Fruit fly (Drosophila melanogaster): ENCODE measurements around the gene ND-MNLL.
A peak's percentile ranks its signal among the peaks of the same experiment; 100 is the strongest.

Gene ND-MNLL

DNA sequence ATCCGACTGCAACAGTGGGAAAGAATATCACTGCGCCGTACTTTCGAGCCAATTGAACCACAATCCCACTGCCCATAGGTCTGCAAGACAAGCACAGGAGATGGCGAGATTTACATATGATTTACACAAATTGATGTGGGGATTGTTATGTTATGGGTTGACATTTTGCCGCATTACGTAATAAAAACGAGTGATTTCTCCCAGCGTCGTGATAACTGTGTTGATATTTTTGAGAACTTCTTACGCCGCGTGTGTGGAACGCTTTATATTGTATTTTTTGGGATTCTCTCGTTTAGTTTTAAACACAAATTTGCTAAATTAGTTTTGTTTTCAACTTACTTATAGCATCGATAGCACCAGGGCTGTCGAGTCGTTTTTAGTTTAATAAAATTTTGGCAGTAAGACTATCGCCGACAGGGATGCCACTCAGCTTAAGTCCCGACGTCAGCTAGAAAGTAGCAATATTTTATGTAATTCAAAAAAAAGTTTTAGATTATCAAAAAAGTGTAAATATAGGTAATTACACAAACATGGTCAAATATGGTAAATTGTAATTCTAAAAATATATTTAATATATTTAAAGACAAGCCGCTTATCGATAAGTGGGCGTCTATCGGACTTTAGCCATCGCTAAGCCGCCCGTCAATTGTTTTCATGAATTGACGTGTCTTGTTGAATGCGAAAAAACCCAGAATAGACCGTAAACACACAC is at the start of gene ND-MNLL, which contains the start of the genes CG45089 and p115:
Gene ND-MNLL (minus strand): TSS at position 388 of the 712 bp plus-strand sequence.
Gene CG45089 (minus strand): TSS at position 388 of the 712 bp plus-strand sequence.
Gene p115 (plus strand): TSS at position 621 of the 712 bp plus-strand sequence.
- TF ChIP-seq noc (tag; optimal IDR thresholded peaks at IDR 0.05): peak; percentile 55

DNA sequence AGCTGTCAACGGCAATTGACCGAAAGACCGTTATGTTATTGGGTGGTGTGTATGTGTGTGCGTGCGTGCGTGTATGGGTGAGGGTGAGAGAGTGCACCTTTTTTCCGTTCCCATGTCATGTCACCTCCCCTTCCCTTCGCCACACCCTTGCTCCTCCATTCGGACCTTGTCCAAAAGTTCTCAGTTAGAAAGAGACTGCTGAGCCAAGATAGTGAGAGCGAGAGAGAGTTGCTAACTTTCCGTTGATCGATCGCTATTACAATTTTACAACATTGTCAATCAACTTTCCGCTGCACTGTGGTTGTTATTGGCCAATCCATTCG is 44.8 kb upstream of the ND-MNLL start:
- TF ChIP-seq noc (tag; optimal IDR thresholded peaks at IDR 0.05): no peak

DNA sequence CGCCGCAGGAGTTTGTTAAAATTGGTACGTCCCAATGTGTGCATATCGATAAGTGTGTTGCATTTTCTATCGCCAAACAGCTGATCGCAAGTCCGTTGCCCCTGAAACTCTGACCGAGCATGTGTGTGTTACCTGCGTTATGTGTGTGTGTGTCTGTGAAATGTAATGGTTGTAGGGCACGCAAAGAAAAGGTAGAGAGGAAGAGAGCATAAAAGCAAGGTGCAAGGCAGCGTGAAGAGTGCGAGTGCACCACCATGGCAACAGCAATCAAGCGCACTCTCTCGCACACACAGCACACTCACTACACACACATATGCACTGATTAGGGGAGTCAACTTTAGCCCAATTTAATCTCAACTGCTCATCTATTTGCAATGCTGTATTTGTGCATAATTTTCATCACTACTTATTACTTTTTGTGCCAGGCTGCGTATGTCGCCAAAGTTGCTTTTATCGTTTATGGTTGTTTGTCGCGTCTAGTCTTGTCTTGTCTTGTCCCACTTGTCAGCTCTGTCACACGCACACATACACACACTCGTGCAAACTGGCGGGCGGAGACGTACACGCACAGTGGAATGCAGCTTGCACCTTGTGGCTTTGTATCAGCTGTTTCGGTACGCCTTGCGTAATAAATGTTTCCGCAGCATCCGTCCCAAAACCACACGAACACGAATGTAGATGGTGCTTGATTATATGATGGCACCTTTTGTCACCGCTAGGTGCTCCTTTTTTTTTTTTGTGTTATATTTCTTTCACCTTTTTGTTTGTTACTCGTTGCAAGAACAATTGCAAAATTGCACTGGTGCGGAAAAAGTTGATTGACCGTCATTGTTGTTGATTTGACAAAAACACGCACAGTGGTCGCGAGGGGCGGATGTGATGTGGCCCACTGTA is 44.2 kb upstream of the ND-MNLL start:
- peak; percentile 28 for TF ChIP-seq noc (tag; optimal IDR thresholded peaks at IDR 0.05)

DNA sequence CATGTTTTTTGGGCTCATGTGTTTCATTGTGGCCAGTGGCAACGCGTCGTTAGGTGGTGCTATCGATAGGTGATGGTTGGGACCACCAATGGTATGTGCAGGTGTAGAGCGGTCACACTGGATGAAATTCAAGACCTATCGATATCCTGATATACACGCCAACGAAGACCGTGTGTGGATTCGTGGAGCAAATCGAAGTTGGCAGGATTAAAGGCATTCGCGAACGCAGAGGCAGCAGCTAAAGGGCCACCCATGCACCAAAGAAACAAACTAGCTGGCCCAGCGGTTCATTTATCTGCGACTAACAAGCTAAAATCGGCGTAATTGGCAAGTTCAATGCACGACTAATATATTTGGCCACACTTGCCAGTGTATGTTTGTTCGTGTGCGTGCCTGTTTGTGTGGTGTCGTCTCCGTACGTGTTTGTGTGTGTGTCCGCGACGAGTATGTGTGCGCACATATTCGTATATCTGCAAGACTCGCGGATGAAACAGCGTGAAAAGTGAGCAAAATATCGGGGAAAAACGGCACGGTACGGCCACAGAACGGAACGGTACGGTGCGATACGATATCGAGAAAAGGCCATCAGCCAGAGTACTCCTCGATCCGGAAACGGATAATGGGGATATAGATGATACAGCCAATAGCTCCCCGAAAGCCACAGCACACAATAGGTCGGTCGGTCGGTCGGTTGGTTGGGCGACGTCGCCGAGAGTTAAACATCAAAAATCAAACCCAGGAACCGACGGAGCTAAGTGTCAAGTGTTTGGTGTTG is 42.4 kb upstream of the ND-MNLL start, which contains the start of gene Ubr3:
Gene Ubr3 (plus strand): TSS at position 99 of the 775 bp plus-strand sequence.
- TF ChIP-seq noc (tag; optimal IDR thresholded peaks at IDR 0.05): peak; percentile 54

DNA sequence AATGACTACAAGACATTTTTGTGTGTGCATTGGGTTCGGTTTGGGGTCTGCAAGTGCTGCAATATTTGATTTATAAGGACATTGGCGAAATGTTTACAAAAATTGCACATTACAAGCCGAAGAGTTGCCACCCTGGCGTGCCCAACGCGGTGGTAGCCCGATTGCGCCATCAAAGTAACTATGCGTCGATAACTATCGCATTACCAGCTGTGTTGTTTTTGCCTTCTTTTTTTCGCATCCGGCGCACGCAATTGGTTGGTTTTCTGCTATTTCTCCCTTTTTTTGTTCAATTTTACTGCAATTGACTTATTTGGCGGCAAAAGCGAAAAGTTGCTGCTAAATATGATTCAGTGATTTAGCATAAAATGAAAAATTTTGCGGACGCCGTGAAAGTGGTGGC is 41.1 kb upstream of the ND-MNLL start, which contains the start of gene RpS14b:
Gene RpS14b (plus strand): TSS at position 220 of the 400 bp plus-strand sequence.
- TF ChIP-seq noc (tag; optimal IDR thresholded peaks at IDR 0.05): peak; percentile 44

DNA sequence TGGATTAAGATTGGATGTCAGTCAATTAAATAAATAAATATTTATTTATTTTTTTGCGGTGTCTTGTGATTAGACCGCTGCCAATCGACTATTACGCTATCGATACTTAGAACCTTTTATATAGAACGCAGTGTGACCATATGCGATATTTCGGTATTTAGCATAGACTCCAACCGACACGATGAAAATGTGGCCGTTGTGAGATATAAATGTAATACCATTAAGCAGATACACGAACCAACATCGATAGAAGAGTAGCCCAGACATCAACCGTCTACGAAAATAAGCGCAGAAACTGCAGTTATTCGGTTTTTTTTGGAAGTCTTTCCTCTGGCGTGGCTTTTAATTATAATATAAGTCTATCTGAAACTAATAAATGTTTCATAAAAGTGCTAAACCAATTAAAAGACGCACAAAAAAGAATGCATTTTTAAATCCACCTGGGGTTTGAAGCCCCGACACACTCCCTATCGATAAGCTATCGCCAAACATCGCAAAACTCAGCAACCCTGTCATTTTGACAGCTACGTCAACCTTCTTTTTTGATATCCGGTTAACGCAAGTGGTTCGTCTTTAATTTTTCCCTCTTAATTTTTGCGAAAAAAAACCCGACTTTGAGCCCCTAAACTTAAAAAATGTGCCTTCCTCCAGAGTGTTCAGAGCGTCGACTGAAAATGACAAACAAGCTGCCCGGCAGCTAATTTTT is 39.8 kb upstream of the ND-MNLL start, which contains the start of the genes Dhdds and RpS14a:
Gene Dhdds (minus strand): TSS at position 142 of the 706 bp plus-strand sequence.
Gene RpS14a (plus strand): TSS at position 533 of the 706 bp plus-strand sequence.
- peak; percentile 8 for TF ChIP-seq noc (tag; optimal IDR thresholded peaks at IDR 0.05)

DNA sequence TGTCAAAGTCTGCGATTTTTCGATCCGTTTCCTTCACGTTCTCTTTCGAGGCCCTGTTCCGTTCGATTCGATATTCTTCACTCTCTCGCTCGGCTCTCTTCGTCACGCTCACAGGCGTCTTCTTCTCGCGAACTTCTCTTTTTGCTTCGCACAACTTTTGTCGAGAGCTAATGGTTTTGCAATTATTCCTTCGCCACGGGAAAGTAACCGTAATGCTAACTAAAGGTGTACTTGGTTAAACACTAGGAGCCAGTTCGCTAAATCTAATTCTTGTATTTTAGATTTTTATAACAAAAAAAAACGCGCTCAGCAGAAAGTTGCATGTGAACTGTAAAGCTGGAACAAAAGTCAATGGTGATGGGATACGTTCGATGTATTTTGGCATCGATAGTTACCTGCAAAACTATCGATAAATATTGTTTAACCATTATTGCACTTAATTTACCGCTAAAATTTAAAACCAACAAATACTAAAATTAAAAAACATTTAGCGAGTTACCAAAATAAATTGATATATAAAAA is 37.5 kb upstream of the ND-MNLL start, which contains the start of gene mahe:
Gene mahe (minus strand): TSS at position 355 of the 522 bp plus-strand sequence.
- TF ChIP-seq noc (tag; optimal IDR thresholded peaks at IDR 0.05): no peak

DNA sequence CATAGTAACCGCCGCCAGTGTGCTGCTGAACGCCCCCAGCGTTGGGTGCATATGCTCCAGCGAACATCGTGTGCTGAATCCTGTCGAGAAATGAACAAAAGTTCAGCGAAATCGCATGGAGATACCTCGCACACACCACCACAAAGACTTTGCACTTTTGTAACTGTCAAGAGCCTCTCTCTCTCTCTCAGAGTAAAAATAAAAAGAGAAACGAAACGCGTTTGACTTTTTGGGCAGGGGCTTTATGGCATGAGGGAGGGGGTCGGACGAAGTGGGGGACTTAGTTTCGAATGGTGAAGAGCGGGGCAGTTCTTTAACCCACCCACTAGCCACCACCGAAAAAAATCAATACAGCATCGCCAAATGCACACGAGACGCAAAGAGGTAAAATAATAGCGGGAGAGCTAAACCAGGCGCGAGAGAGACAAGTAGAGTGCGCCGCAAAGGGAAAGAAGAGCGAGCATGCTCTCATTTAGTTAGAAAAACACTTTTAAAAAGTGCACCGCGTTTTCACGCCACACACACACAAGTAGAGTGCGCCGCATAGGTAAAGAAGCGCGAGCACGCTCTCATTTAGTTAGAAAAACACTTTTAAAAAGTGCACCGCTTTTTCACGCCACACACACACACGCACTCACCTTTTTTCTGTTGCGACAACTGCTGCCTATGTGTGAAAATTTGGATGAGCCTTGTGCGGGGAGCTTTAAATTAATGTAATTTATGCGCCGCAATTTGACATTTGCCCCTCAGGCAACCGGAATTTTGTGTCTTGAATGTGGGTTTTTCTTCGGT is 36.8 kb upstream of the ND-MNLL start:
- TF ChIP-seq noc (tag; optimal IDR thresholded peaks at IDR 0.05): no peak

DNA sequence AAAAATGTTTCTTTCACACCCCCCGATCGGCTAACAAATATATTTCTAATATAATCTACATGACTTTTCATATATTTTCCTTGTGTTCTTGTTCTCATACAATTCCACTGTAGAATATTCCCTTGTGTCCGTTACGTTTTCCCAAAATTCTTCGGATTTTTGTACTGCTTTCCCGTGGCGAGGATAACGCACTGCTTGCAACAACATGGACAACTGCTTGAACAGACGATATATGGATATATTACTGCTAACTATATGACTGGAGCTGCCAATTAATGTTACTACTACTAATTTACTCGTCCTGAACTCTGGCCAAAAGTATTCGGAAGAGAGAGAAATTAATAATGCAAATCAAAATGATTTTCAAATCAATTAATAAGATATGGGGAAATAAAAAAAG is 31.3 kb upstream of the ND-MNLL start:
- TF ChIP-seq noc (tag; optimal IDR thresholded peaks at IDR 0.05): no peak

DNA sequence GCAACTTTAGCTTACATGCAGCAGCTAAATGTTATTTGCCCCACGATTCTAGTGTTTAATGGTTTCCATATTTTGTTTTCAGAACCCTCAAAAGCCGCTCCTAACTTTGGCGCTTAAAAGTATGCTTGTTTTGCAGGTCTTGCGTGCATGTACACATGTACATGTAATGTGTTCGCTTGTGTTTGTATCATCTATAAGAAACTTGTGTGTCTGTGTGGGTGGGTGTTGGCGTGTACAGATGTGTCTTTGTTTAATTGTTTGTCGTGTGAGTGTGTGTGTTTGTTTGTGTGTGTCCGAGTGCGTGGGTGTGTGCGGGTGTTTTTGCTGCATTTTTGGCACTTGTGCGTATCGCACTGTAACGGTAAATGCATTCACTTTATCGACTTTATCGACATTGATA is 29.5 kb upstream of the ND-MNLL start:
- TF ChIP-seq noc (tag; optimal IDR thresholded peaks at IDR 0.05): no peak

DNA sequence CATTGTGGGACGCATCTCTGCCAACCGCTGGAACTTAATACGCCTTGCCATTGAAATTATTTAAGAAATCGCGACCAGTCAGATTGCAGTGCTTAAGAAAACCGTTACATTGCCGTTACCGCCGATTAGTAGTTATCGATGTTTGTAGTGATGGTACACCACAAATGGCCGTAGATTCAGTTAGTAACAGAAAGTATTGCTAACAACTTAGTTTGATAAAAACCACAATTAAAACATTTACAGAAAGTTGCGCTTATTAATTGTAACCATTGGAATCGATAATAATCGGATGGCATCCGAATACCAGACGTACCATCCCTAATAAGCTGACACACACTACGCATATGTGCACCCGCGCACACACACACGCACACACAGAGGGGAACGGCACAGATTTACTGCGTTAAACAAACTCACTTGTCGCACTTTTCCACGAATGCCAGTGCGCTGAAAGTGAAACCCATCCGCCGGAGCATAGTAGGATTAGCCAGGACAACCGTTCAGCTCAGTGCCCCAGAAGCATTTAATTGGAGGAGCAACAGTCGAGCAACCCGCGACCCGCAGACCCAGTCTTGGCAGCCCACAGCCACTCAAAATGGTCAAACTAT is 26.6 kb upstream of the ND-MNLL start, which contains the start of the genes hdm and Ykt6:
Gene hdm (minus strand): TSS at position 51 of the 608 bp plus-strand sequence.
Gene Ykt6 (plus strand): TSS at position 329 of the 608 bp plus-strand sequence.
- TF ChIP-seq noc (tag; optimal IDR thresholded peaks at IDR 0.05): no peak

DNA sequence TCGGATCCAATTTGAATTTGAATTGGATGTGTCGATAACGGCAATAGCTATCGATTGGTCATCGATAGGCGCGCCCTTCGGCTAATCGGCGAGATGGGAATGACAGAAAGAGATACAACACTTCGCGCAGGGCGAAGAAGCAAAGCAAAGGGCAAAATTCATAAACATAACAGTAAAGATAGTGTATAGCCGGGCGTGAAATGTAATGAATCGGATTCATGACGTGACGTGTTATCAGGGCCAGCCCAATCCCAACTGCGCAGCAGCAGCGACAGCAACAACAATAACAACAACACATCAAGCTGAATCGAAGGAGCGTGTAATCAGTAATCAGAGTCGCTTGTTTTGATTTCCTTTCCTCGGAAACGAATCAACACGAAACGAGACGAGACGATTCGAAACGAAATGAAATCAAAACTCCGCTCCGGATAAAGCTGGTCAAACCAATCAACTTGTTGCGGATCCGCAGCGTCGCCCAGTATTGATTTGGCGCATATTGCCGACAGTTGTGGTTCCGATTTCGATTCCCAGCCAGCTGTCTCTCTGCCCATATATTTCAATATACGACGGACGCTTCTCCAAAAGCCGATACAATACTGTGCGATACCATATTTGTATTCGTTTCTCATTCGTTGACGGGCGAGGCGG is 18.5 kb upstream of the ND-MNLL start, which contains the start of gene snz:
Gene snz (plus strand): TSS at position 107 of the 648 bp plus-strand sequence.
- no peak for TF ChIP-seq noc (tag; optimal IDR thresholded peaks at IDR 0.05)

DNA sequence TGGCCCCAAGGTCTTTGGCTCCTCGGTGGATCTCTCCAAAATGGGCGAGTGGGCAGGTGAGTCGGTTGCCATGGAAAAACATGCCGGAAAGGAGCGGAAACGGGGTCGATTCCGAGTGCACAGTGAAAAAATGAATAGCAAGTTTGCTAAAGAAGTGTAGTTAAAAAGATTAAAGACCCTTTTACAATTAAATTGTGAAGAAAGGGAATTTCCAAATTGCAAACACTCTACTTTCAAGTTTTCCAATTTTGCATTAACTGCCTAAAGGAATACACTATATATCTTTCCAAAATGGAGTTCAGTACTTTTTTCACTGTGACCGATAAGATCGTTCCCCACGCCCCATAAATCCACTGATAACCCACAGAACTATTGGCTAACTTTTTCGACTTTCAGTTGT is 15.9 kb upstream of the ND-MNLL start:
- no peak for TF ChIP-seq noc (tag; optimal IDR thresholded peaks at IDR 0.05)
